Worm (Caenorhabditis elegans): ENCODE data around the gene F46C3.7.

The F46C3.7 gene

ce11 chrX:11407682-11408335, 32.0 kb upstream of the F46C3.7 start, which contains the start of gene F08B12.4:
Gene F08B12.4, minus strand, starts transcription at chrX:11407732.
- TF ChIP-seq elt-2 (tag; optimal IDR thresholded peaks at IDR 0.05) (peak; percentile 85), lin-14 (GFP tag; optimal IDR thresholded peaks at IDR 0.05) (peak; percentile 44), nhr-20 (tag; optimal IDR thresholded peaks at IDR 0.05) (no peak), irx-1 (tag; optimal IDR thresholded peaks at IDR 0.05) (no peak), efl-1 (optimal IDR thresholded peaks at IDR 0.05) (no peak), efl-1 (GFP tag; optimal IDR thresholded peaks at IDR 0.05 in 1 of 2) (peak in 1 of 2 experiments; percentile 93), isw-1 (GFP tag; IDR thresholded peaks at IDR 0.05) (no peak), tbx-2 (tag; optimal IDR thresholded peaks at IDR 0.05) (no peak), mab-9 (GFP tag; IDR thresholded peaks at IDR 0.05) (no peak), snu-23 (GFP tag; optimal IDR thresholded peaks at IDR 0.05) (peak; percentile 0), jun-1 (tag; optimal IDR thresholded peaks at IDR 0.05) (peak; percentile 43), lin-35 (GFP tag; optimal IDR thresholded peaks at IDR 0.05) (no peak), lsy-2 (tag; optimal IDR thresholded peaks at IDR 0.05) (peak in 1 of 2 experiments; percentile 43), hlh-4 (tag; optimal IDR thresholded peaks at IDR 0.05) (no peak)

- no peak for TF ChIP-seq nhr-28 (tag; optimal IDR thresholded peaks at IDR 0.05)
- no peak for TF ChIP-seq pag-3 (tag; optimal IDR thresholded peaks at IDR 0.05; ENCODE audit: borderline replicate concordance, insufficient read depth)
- no peak for TF ChIP-seq swsn-7 (tag; optimal IDR thresholded peaks at IDR 0.05)
- TF ChIP-seq aha-1 (tag; optimal IDR thresholded peaks at IDR 0.05), result no peak
- no peak for TF ChIP-seq efl-1 (optimal IDR thresholded peaks at IDR 0.05)
- peak in 1 of 2 experiments; percentile 55 for TF ChIP-seq efl-1 (GFP tag; optimal IDR thresholded peaks at IDR 0.05 in 1 of 2)
- peak; percentile 4 for TF ChIP-seq lir-3 (tag; optimal IDR thresholded peaks at IDR 0.05; ENCODE audit: poor library complexity)
- no peak for TF ChIP-seq ztf-11 (tag; optimal IDR thresholded peaks at IDR 0.05)
- TF ChIP-seq mab-9 (GFP tag; IDR thresholded peaks at IDR 0.05), result no peak
- TF ChIP-seq efl-3 (GFP tag; optimal IDR thresholded peaks at IDR 0.05), result no peak
- peak in 1 of 6 experiments; percentile 24 for TF ChIP-seq elt-3 (tag; optimal IDR thresholded peaks at IDR 0.05)
- TF ChIP-seq unc-62 (GFP tag; optimal IDR thresholded peaks at IDR 0.05), result no peak
- peak; percentile 63 for TF ChIP-seq unc-130 (tag; optimal IDR thresholded peaks at IDR 0.05)
- TF ChIP-seq vab-15 (tag; optimal IDR thresholded peaks at IDR 0.05), result no peak
- peak in 1 of 2 experiments; percentile 35 for TF ChIP-seq lin-35 (GFP tag; optimal IDR thresholded peaks at IDR 0.05)
- TF ChIP-seq rnt-1 (tag; optimal IDR thresholded peaks at IDR 0.05), result peak; percentile 58
- no peak for TF ChIP-seq unc-30 (tag; optimal IDR thresholded peaks at IDR 0.05)
- no peak for TF ChIP-seq hlh-4 (tag; optimal IDR thresholded peaks at IDR 0.05)
- no peak for TF ChIP-seq fkh-8 (tag; optimal IDR thresholded peaks at IDR 0.05)
- TF ChIP-seq lsy-2 (tag; optimal IDR thresholded peaks at IDR 0.05), result peak in 1 of 2 experiments; percentile 44
- TF ChIP-seq tlp-1 (tag; optimal IDR thresholded peaks at IDR 0.05), result no peak
- no peak for TF ChIP-seq tbx-2 (tag; optimal IDR thresholded peaks at IDR 0.05)
- no peak for TF ChIP-seq lin-39 (tag; optimal IDR thresholded peaks at IDR 0.05)
- TF ChIP-seq mdl-1 (tag; optimal IDR thresholded peaks at IDR 0.05), result no peak
- TF ChIP-seq unc-98 (GFP tag; IDR thresholded peaks at IDR 0.05), result no peak
- TF ChIP-seq pqm-1 (tag; optimal IDR thresholded peaks at IDR 0.05), result no peak
- no peak for TF ChIP-seq zag-1 (tag; optimal IDR thresholded peaks at IDR 0.05)
- TF ChIP-seq dsc-1 (tag; optimal IDR thresholded peaks at IDR 0.05), result no peak
- no peak for TF ChIP-seq egl-27 (tag; optimal IDR thresholded peaks at IDR 0.05)
- TF ChIP-seq blmp-1 (tag; optimal IDR thresholded peaks at IDR 0.05), result no peak
- no peak for TF ChIP-seq nhr-47 (tag; optimal IDR thresholded peaks at IDR 0.05)
- TF ChIP-seq nhr-90 (tag; optimal IDR thresholded peaks at IDR 0.05; ENCODE audit: poor library complexity), result no peak
- no peak for TF ChIP-seq nhr-12 (tag; optimal IDR thresholded peaks at IDR 0.05)
- TF ChIP-seq nhr-84 (tag; optimal IDR thresholded peaks at IDR 0.05), result no peak
- no peak for TF ChIP-seq ceh-82 (tag; optimal IDR thresholded peaks at IDR 0.05)
- no peak for TF ChIP-seq ceh-8 (GFP tag; optimal IDR thresholded peaks at IDR 0.05)
- TF ChIP-seq elt-2 (tag; optimal IDR thresholded peaks at IDR 0.05), result peak; percentile 37
- no peak for TF ChIP-seq ceh-90 (tag; optimal IDR thresholded peaks at IDR 0.05)
- no peak for TF ChIP-seq unc-86 (tag; optimal IDR thresholded peaks at IDR 0.05)
- peak; percentile 55 for TF ChIP-seq jun-1 (tag; optimal IDR thresholded peaks at IDR 0.05)
- no peak for TF ChIP-seq nhr-237 (tag; optimal IDR thresholded peaks at IDR 0.05)
- TF ChIP-seq nhr-85 (tag), result no peak
- TF ChIP-seq ceh-63 (GFP tag; optimal IDR thresholded peaks at IDR 0.05), result no peak
- TF ChIP-seq nhr-71 (tag; optimal IDR thresholded peaks at IDR 0.05), result peak; percentile 62
Measured at ce11 chrX:11409457-11409856, 30.4 kb upstream of the F46C3.7 start.

Measured in whole organism, L1 larva.